Worm (Caenorhabditis elegans): ENCODE data around the gene F16H6.3.

F16H6.3 gene

DNA sequence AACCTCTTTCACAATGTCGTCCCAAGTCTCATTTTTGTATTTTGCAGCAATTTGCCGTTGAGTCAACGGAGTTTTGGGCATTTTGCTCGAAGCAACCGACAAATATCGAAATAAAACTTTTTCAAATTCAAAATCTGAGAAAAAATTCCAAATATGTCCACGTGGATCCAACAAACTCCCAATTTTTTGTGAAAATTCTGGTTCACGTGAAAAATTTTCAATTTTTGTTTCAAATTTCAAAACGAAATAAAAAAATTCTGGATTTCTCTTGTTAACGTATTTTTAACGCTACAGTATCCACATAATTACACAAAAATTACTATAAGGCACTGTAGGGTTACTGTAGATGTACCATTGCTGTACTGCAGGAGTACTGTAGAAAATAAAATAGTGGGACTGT lies 33.9 kb upstream of the F16H6.3 start, which contains the start of gene C14A6.13:
C14A6.13 (minus strand) TSS at position 101 of the 400 bp plus-strand sequence.
- no peak for TF ChIP-seq M03D4.4 (tag; optimal IDR thresholded peaks at IDR 0.05)
- no peak for TF ChIP-seq ceh-83 (GFP tag; optimal IDR thresholded peaks at IDR 0.05)
- no peak for TF ChIP-seq ztf-11 (tag; optimal IDR thresholded peaks at IDR 0.05)
- TF ChIP-seq unc-39 (tag; optimal IDR thresholded peaks at IDR 0.05) = no peak
- TF ChIP-seq ceh-43 (GFP tag; optimal IDR thresholded peaks at IDR 0.05) = no peak
- no peak for TF ChIP-seq mls-2 (tag; optimal IDR thresholded peaks at IDR 0.05)
- no peak for TF ChIP-seq tbx-8 (GFP tag; optimal IDR thresholded peaks at IDR 0.05)
- TF ChIP-seq lin-13 (tag; optimal IDR thresholded peaks at IDR 0.05) = no peak
- no peak for TF ChIP-seq cnd-1 (tag; optimal IDR thresholded peaks at IDR 0.05)
- no peak for TF ChIP-seq blmp-1 (tag; optimal IDR thresholded peaks at IDR 0.05)
- no peak for TF ChIP-seq lsy-2 (tag; optimal IDR thresholded peaks at IDR 0.05)

DNA sequence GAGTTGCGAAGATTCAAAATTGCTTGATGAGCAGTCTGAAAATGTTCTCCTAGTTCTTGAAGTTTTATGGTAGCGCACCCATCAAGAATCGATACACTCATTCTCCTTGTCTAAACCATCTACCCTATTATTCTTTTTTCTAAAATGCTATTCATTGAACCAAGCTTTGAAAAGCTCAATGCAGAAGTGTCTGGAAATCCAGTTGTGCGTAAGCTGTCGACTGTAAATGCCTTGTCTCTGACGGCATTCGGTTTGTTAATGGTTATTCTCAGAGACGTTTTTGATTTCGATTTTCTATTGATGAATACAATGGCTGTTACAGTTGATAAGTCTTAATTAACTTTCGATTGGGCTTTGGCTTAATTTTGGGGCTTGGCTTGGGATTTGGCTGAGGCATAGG lies 32.5 kb upstream of the F16H6.3 start, which contains the start of gene C14A6.12:
C14A6.12 (minus strand) TSS at position 101 of the 400 bp plus-strand sequence.
- TF ChIP-seq unc-120 (tag; optimal IDR thresholded peaks at IDR 0.05; ENCODE audit: poor library complexity, severe bottlenecking) (no peak), sem-2 (GFP tag; optimal IDR thresholded peaks at IDR 0.05) (no peak), tbx-8 (GFP tag; optimal IDR thresholded peaks at IDR 0.05) (no peak)

ce11 chrV:18163434-18163833 lies 31.7 kb upstream of the F16H6.3 start:
- TF ChIP-seq zip-8 (tag; optimal IDR thresholded peaks at IDR 0.05) (peak; percentile 96), elt-3 (tag; optimal IDR thresholded peaks at IDR 0.05) (no peak)

ce11 chrV:18164758-18165157 lies 30.3 kb upstream of the F16H6.3 start, which contains the start of gene C14A6.5:
TSS of gene C14A6.5 (minus strand) at chrV:18164858.
- TF ChIP-seq M03D4.4 (tag; optimal IDR thresholded peaks at IDR 0.05) (no peak), mls-2 (tag; optimal IDR thresholded peaks at IDR 0.05) (no peak), snpc-4 (tag; optimal IDR thresholded peaks at IDR 0.05) (no peak), nhr-28 (tag; optimal IDR thresholded peaks at IDR 0.05) (no peak)

DNA sequence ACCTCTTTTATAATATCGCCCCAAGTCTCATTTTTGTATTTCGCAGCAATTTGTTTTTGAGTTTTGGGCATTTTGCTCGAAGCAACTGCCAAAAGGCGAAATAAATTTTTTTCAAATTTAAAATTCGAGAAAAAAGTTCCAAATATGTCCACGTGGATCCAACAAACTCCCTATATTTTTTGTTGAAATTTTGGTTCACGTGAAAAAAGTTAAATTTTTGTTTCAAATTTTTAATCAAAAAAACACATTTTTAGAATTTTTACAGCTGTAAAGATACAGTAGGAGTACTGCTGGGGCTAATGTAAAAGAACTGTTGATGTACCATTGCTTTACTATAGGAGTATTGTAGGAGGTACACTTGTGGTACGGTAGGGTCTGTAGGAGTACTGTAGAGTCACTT lies 27.9 kb upstream of the F16H6.3 start, which contains the start of gene C14A6.6:
C14A6.6 (minus strand) TSS at position 101 of the 400 bp plus-strand sequence.
- no peak for TF ChIP-seq pha-4 (tag; optimal IDR thresholded peaks at IDR 0.05)
- no peak for TF ChIP-seq flh-1 (GFP tag; optimal IDR thresholded peaks at IDR 0.05)
- no peak for TF ChIP-seq snpc-4 (tag; optimal IDR thresholded peaks at IDR 0.05)
- no peak for TF ChIP-seq bed-3 (GFP tag; optimal IDR thresholded peaks at IDR 0.05)

- TF ChIP-seq ceh-83 (GFP tag; optimal IDR thresholded peaks at IDR 0.05) (no peak), flh-1 (GFP tag; optimal IDR thresholded peaks at IDR 0.05) (no peak)
Observed at ce11 chrV:18168266-18168665, 26.8 kb upstream of the F16H6.3 start, which contains the start of gene C14A6.7. TSS of gene C14A6.7 (minus strand) at chrV:18168366.

- TF ChIP-seq lsy-2 (tag; optimal IDR thresholded peaks at IDR 0.05) = no peak
- no peak for TF ChIP-seq tbx-8 (GFP tag; optimal IDR thresholded peaks at IDR 0.05)
Observed at ce11 chrV:18171568-18171967, 23.5 kb upstream of the F16H6.3 start, which contains the start of gene C14A6.8. TSS of gene C14A6.8 (minus strand) at chrV:18171668.

ce11 chrV:18178659-18179058 lies 16.4 kb upstream of the F16H6.3 start, which contains the start of gene C31G12.4:
TSS of gene C31G12.4 (minus strand) at chrV:18178759.
- no peak for TF ChIP-seq mls-2 (tag; optimal IDR thresholded peaks at IDR 0.05)
- no peak for TF ChIP-seq pha-4 (tag; optimal IDR thresholded peaks at IDR 0.05)

ce11 chrV:18179663-18180062 lies 15.4 kb upstream of the F16H6.3 start, which contains the start of gene C31G12.1:
TSS of gene C31G12.1 (plus strand) at chrV:18179963.
- TF ChIP-seq pha-4 (tag; optimal IDR thresholded peaks at IDR 0.05) (no peak), mab-5 (tag; optimal IDR thresholded peaks at IDR 0.05) (no peak), M03D4.4 (tag; optimal IDR thresholded peaks at IDR 0.05) (no peak), nhr-12 (tag; optimal IDR thresholded peaks at IDR 0.05) (no peak), ceh-39 (tag; optimal IDR thresholded peaks at IDR 0.05) (peak; percentile 16), drap-1 (GFP tag; optimal IDR thresholded peaks at IDR 0.05) (no peak), ham-2 (GFP tag; optimal IDR thresholded peaks at IDR 0.05) (no peak)

Measured in whole organism, mixed stage, embryonic.